Worm (Caenorhabditis elegans): ENCODE data around the gene F44E5.5.

The F44E5.5 gene

DNA sequence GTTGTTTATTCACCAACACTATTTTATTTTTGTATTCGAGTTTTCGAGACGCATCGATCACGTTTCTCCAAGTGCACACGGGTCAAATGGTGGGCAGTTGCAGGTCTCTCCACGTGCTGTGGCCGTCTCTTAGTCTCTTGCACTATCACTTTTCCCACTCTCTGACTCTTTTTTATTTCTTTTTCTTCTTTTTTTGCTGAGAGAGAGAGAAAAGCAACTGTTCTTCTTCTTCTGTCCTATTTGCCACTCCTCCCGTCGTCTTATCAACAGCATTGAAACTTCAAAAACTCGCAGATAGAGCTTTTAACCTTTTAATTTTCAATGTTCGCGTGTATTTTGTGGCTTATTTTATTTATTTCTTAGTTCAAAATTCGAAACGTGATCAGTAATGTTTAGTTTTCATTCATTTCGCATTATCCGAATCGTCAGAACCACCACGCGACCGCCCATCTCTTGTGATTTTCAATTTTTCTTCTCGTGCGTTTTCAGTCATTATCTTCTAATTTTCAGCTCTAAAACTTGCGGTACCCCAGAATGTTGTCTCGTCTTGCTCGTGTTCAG, 30.8 kb upstream of the F44E5.5 start, which contains the start of gene alh-8 (continued):
- TF ChIP-seq zip-4 (GFP tag; optimal IDR thresholded peaks at IDR 0.05) = no peak
- TF ChIP-seq mef-2 (tag; optimal IDR thresholded peaks at IDR 0.05) = no peak
- peak; percentile 20 for TF ChIP-seq fos-1 (tag; optimal IDR thresholded peaks at IDR 0.05)
- no peak for TF ChIP-seq fkh-4 (tag; optimal IDR thresholded peaks at IDR 0.05; ENCODE audit: borderline replicate concordance)
- TF ChIP-seq dsc-1 (tag; optimal IDR thresholded peaks at IDR 0.05) = no peak
- peak; percentile 64 for TF ChIP-seq nhr-85 (tag)
- peak; percentile 21 for TF ChIP-seq blmp-1 (tag; optimal IDR thresholded peaks at IDR 0.05)
- TF ChIP-seq irx-1 (tag; optimal IDR thresholded peaks at IDR 0.05) = no peak
- no peak for TF ChIP-seq ceh-63 (GFP tag; optimal IDR thresholded peaks at IDR 0.05)
- no peak for TF ChIP-seq ets-5 (GFP tag; IDR thresholded peaks at IDR 0.05)
- no peak for TF ChIP-seq nhr-28 (tag; optimal IDR thresholded peaks at IDR 0.05)
- no peak for TF ChIP-seq nhr-76 (tag; optimal IDR thresholded peaks at IDR 0.05)
- peak in 2 of 6 experiments; percentile 1 to 15 for TF ChIP-seq elt-3 (tag; optimal IDR thresholded peaks at IDR 0.05)
- no peak for TF ChIP-seq nhr-11 (tag; optimal IDR thresholded peaks at IDR 0.05)
- TF ChIP-seq elt-2 (tag; optimal IDR thresholded peaks at IDR 0.05) = peak; percentile 55
- TF ChIP-seq ceh-8 (GFP tag; optimal IDR thresholded peaks at IDR 0.05) = no peak
- TF ChIP-seq efl-3 (GFP tag; optimal IDR thresholded peaks at IDR 0.05) = no peak
- TF ChIP-seq fkh-8 (tag; optimal IDR thresholded peaks at IDR 0.05) = no peak
- no peak for TF ChIP-seq F16B12.6 (tag; optimal IDR thresholded peaks at IDR 0.05)
- TF ChIP-seq nhr-237 (tag; optimal IDR thresholded peaks at IDR 0.05) = no peak
- peak in 2 of 3 experiments; percentile 22 to 38 for TF ChIP-seq dpl-1 (GFP tag; optimal IDR thresholded peaks at IDR 0.05)
- no peak for TF ChIP-seq egl-13 (tag; optimal IDR thresholded peaks at IDR 0.05)
- TF ChIP-seq unc-62 (GFP tag; optimal IDR thresholded peaks at IDR 0.05) = no peak
- no peak for TF ChIP-seq sup-37 (GFP tag; optimal IDR thresholded peaks at IDR 0.05)
- TF ChIP-seq lin-39 (tag; optimal IDR thresholded peaks at IDR 0.05) = no peak
- TF ChIP-seq Y116A8C.19 (tag; optimal IDR thresholded peaks at IDR 0.05; ENCODE audit: borderline replicate concordance) = no peak
- peak; percentile 86 for TF ChIP-seq snu-23 (GFP tag; optimal IDR thresholded peaks at IDR 0.05)
- peak; percentile 15 to 30 for TF ChIP-seq efl-1 (optimal IDR thresholded peaks at IDR 0.05)
- TF ChIP-seq efl-1 (GFP tag; optimal IDR thresholded peaks at IDR 0.05 in 1 of 2) = no peak
- TF ChIP-seq sptf-1 (tag; optimal IDR thresholded peaks at IDR 0.05) = no peak
- TF ChIP-seq lin-15B (tag; optimal IDR thresholded peaks at IDR 0.05) = no peak
- peak; percentile 46 for TF ChIP-seq unc-130 (tag; optimal IDR thresholded peaks at IDR 0.05)
- TF ChIP-seq unc-98 (GFP tag; IDR thresholded peaks at IDR 0.05) = no peak
- TF ChIP-seq ceh-88 (GFP tag; IDR thresholded peaks at IDR 0.05) = no peak
- no peak for TF ChIP-seq ama-1 (optimal IDR thresholded peaks at IDR 0.05)
- TF ChIP-seq nhr-84 (tag; optimal IDR thresholded peaks at IDR 0.05) = no peak
- TF ChIP-seq nhr-12 (tag; optimal IDR thresholded peaks at IDR 0.05) = no peak
- no peak for TF ChIP-seq tlp-1 (tag; optimal IDR thresholded peaks at IDR 0.05)
- TF ChIP-seq lin-13 (GFP tag; optimal IDR thresholded peaks at IDR 0.05) = no peak
- TF ChIP-seq tbx-2 (tag; optimal IDR thresholded peaks at IDR 0.05) = peak; percentile 47
- TF ChIP-seq C16A3.4 (tag; optimal IDR thresholded peaks at IDR 0.05) = peak; percentile 46
- peak; percentile 32 for TF ChIP-seq snpc-4 (tag; optimal IDR thresholded peaks at IDR 0.05)
- TF ChIP-seq swsn-7 (tag; optimal IDR thresholded peaks at IDR 0.05) = peak; percentile 28
- no peak for TF ChIP-seq ceh-90 (tag; optimal IDR thresholded peaks at IDR 0.05)
- TF ChIP-seq lir-3 (tag; optimal IDR thresholded peaks at IDR 0.05; ENCODE audit: poor library complexity) = peak; percentile 16
- TF ChIP-seq jun-1 (tag; optimal IDR thresholded peaks at IDR 0.05) = no peak
- TF ChIP-seq skn-1 (tag; optimal IDR thresholded peaks at IDR 0.05) = peak; percentile 29
- TF ChIP-seq hlh-4 (tag; optimal IDR thresholded peaks at IDR 0.05) = no peak
- TF ChIP-seq lin-14 (GFP tag; optimal IDR thresholded peaks at IDR 0.05) = peak; percentile 86
- peak; percentile 45 for TF ChIP-seq ztf-4 (tag; optimal IDR thresholded peaks at IDR 0.05)
- TF ChIP-seq sox-4 (tag; optimal IDR thresholded peaks at IDR 0.05) = no peak
- TF ChIP-seq pag-3 (tag; optimal IDR thresholded peaks at IDR 0.05; ENCODE audit: borderline replicate concordance, insufficient read depth) = peak; percentile 40
- peak; percentile 13 for TF ChIP-seq mep-1 (tag; optimal IDR thresholded peaks at IDR 0.05)
- peak; percentile 78 for TF ChIP-seq rnt-1 (tag; optimal IDR thresholded peaks at IDR 0.05)

Measured in whole organism, L1 larva.